Worm (Caenorhabditis elegans): ENCODE data around the gene rfk-1.

DNA sequence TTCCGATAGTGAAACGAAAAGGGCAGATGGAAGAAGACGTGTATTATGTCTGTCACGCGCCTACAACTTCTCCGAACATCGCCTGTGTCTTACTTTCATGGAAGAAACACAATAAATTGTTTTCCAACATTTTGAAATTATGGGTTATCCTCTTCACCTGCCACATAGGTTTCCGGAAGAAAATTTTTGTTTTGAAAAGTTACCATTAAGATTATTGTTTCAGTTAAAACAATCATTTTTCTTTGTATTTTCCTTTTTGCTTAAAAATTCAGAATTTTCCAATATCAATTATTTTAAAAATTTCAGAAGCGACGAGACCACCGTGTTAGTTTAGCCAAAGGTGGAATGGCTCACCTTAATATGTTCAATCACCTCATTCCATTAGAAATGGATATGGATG, 34.7 kb downstream of the rfk-1 start, which contains the start of gene mask-1:
- TF ChIP-seq nhr-237 (tag; optimal IDR thresholded peaks at IDR 0.05), result no peak
- no peak for TF ChIP-seq jun-1 (tag; optimal IDR thresholded peaks at IDR 0.05)
- TF ChIP-seq ceh-16 (tag; optimal IDR thresholded peaks at IDR 0.05), result no peak
- no peak for TF ChIP-seq nfya-1 (tag; optimal IDR thresholded peaks at IDR 0.05; ENCODE audit: insufficient read depth)
- no peak for TF ChIP-seq ZK546.5 (tag; optimal IDR thresholded peaks at IDR 0.05)
- TF ChIP-seq unc-39 (tag; optimal IDR thresholded peaks at IDR 0.05), result no peak
- TF ChIP-seq ama-1 (optimal IDR thresholded peaks at IDR 0.05), result no peak
- TF ChIP-seq sea-2 (GFP tag; optimal IDR thresholded peaks at IDR 0.05), result no peak
- TF ChIP-seq lin-15B (tag; optimal IDR thresholded peaks at IDR 0.05), result no peak
- no peak for TF ChIP-seq ceh-9 (tag; optimal IDR thresholded peaks at IDR 0.05)
- TF ChIP-seq fkh-10 (GFP tag; optimal IDR thresholded peaks at IDR 0.05), result no peak
- TF ChIP-seq nhr-11 (tag; optimal IDR thresholded peaks at IDR 0.05), result no peak
- no peak for TF ChIP-seq ceh-82 (tag; optimal IDR thresholded peaks at IDR 0.05)
- no peak for TF ChIP-seq unc-62 (GFP tag; optimal IDR thresholded peaks at IDR 0.05)
